Worm (Caenorhabditis elegans) whole organism, L1 larva: Measurements from ENCODE around the gene glr-2.

Experiments used
- C04F5.9 ChIP-seq: sonication (generic microtip); optimal IDR thresholded peaks from 2 replicates; lab custom pipeline; 2016; ENCODE audit warnings: missing genetic modification characterization, missing compliant biosample characterization
- C34B4.2 ChIP-seq: sonication (generic microtip); optimal IDR thresholded peaks from 2 replicates; lab custom pipeline; 2017; ENCODE audit warnings: mild to moderate bottlenecking, missing genetic modification characterization, missing compliant biosample characterization
- F16B12.6 ChIP-seq: fragments of 150-350 bp; optimal IDR thresholded peaks from 2 replicates; lab custom pipeline; 2014; ENCODE audit warnings: missing biosample characterization, missing genetic modification characterization
- Y116A8C.19 ChIP-seq: sonication (generic microtip); optimal IDR thresholded peaks from 2 replicates; lab custom pipeline; 2016; ENCODE audit warnings: missing compliant biosample characterization, missing genetic modification characterization, borderline replicate concordance
- aha-1 ChIP-seq: fragments of 150-350 bp; optimal IDR thresholded peaks from 2 replicates; lab custom pipeline; 2014; ENCODE audit warnings: missing biosample characterization, missing genetic modification characterization
- ama-1 ChIP-seq: fragments of 150-350 bp; optimal IDR thresholded peaks from 2 replicates; lab custom pipeline; 2014
- dpl-1 ChIP-seq, 3 experiments: fragments of 150-350 bp in 2 of 3; sonication (generic microtip) in 1 of 3; optimal IDR thresholded peaks; 2 replicates each; lab custom pipeline; 2014 to 2017; ENCODE audit warnings: missing biosample characterization in 3 of 3, missing genetic modification characterization in 3 of 3, missing genetic modification reagents in 3 of 3
- dsc-1 ChIP-seq: sonication (generic microtip); optimal IDR thresholded peaks from 2 replicates; lab custom pipeline; 2016; ENCODE audit warnings: mild to moderate bottlenecking, missing genetic modification characterization, missing compliant biosample characterization
- efl-1 ChIP-seq, 4 experiments: fragments of 150-350 bp; optimal IDR thresholded peaks in 3 of 4; peaks in 1 of 4; 1 replicate in 1 of 4; 2 replicates in 3 of 4; lab custom pipeline; 2014; ENCODE audit warnings: missing biosample characterization in 2 of 4, missing genetic modification characterization in 2 of 4, missing genetic modification reagents in 2 of 4
- egl-13 ChIP-seq: sonication (generic microtip); optimal IDR thresholded peaks from 2 replicates; lab custom pipeline; 2016; ENCODE audit warnings: missing genotype, missing genetic modification reagents, missing genetic modification characterization, missing compliant biosample characterization
- egl-27 ChIP-seq, 2 experiments: fragments of 150-350 bp in 1 of 2; sonication (generic microtip); optimal IDR thresholded peaks; 3 replicates each; lab custom pipeline; 2017 to 2018; ENCODE audit warnings: missing biosample characterization in 2 of 2, missing genetic modification characterization in 2 of 2, missing genetic modification reagents in 2 of 2
- elt-2 ChIP-seq: sonication (generic microtip); optimal IDR thresholded peaks from 2 replicates; lab custom pipeline; 2016; ENCODE audit warnings: missing genetic modification characterization, mild to moderate bottlenecking, inconsistent platforms, missing compliant biosample characterization, missing genetic modification reagents
- elt-3 ChIP-seq, 6 experiments: fragments of 150-350 bp in 1 of 6; sonication (generic microtip); optimal IDR thresholded peaks; 2 replicates each; lab custom pipeline; 2017 to 2018; ENCODE audit warnings: missing biosample characterization in 6 of 6, missing genetic modification characterization in 6 of 6, inconsistent platforms in 1 of 6
- fkh-8 ChIP-seq: sonication (generic microtip); optimal IDR thresholded peaks from 2 replicates; lab custom pipeline; 2016; ENCODE audit warnings: mild to moderate bottlenecking, missing genetic modification characterization, missing compliant biosample characterization
- grh-1 ChIP-seq: fragments of 200-800 bp; sonication (Bioruptor generic); IDR thresholded peaks from 2 replicates; pipeline ENCODE4 v1.3.6; 2022; ENCODE audit warnings: missing genetic modification reagents, missing genetic modification characterization, missing compliant biosample characterization
- hlh-17 ChIP-seq: fragments of 200-800 bp; sonication (Bioruptor generic); optimal IDR thresholded peaks from 2 replicates; lab custom pipeline; 2018; ENCODE audit warnings: missing genetic modification characterization, mild to moderate bottlenecking, missing compliant biosample characterization, moderate library complexity, borderline replicate concordance
- hlh-4 ChIP-seq: sonication (generic microtip); optimal IDR thresholded peaks from 2 replicates; lab custom pipeline; 2016; ENCODE audit warnings: mild to moderate bottlenecking, missing genetic modification characterization, missing compliant biosample characterization
- irx-1 ChIP-seq: sonication (generic microtip); optimal IDR thresholded peaks from 2 replicates; lab custom pipeline; 2016; ENCODE audit warnings: missing genetic modification characterization, missing compliant biosample characterization
- lin-13 ChIP-seq: fragments of 150-350 bp; optimal IDR thresholded peaks from 2 replicates; lab custom pipeline; 2014; ENCODE audit warnings: missing biosample characterization, missing genetic modification reagents, missing genetic modification characterization
- lin-14 ChIP-seq: fragments of 200-800 bp; sonication (Bioruptor generic); optimal IDR thresholded peaks from 2 replicates; lab custom pipeline; 2018; ENCODE audit warnings: mild to moderate bottlenecking, missing genetic modification characterization, moderate library complexity, missing compliant biosample characterization
- lin-15B ChIP-seq: fragments of 150-350 bp; sonication (generic microtip); optimal IDR thresholded peaks from 3 replicates; lab custom pipeline; 2014; ENCODE audit warnings: missing biosample characterization, missing genetic modification characterization
- lin-35 ChIP-seq, 2 experiments: fragments of 150-350 bp; optimal IDR thresholded peaks; 2 replicates each; lab custom pipeline; 2014; ENCODE audit warnings: missing biosample characterization in 2 of 2, missing genetic modification characterization in 2 of 2, missing genetic modification reagents in 2 of 2
- lin-39 ChIP-seq: fragments of 150-350 bp; optimal IDR thresholded peaks from 2 replicates; lab custom pipeline; 2014; ENCODE audit warnings: missing biosample characterization, missing genetic modification reagents, missing genetic modification characterization
- lir-3 ChIP-seq: sonication (generic microtip); optimal IDR thresholded peaks from 2 replicates; lab custom pipeline; 2016; ENCODE audit warnings: mild to moderate bottlenecking, missing genetic modification characterization, moderate library complexity, missing compliant biosample characterization; ENCODE audit not compliant: poor library complexity
- lsy-2 ChIP-seq, 2 experiments: fragments of 150-350 bp; optimal IDR thresholded peaks; 2 replicates each; lab custom pipeline; 2014; ENCODE audit warnings: missing biosample characterization in 2 of 2, missing genetic modification characterization in 2 of 2
- mab-9 ChIP-seq: fragments of 200-800 bp; sonication (Bioruptor generic); IDR thresholded peaks from 2 replicates; pipeline ENCODE4 v1.3.6; 2022; ENCODE audit warnings: missing genetic modification reagents, missing genetic modification characterization, missing compliant biosample characterization
- mef-2 ChIP-seq: fragments of 150-350 bp; optimal IDR thresholded peaks from 2 replicates; lab custom pipeline; 2014; ENCODE audit warnings: missing biosample characterization, missing genetic modification characterization
- nhr-11 ChIP-seq: fragments of 150-350 bp; optimal IDR thresholded peaks from 2 replicates; lab custom pipeline; 2014; ENCODE audit warnings: missing biosample characterization, missing genetic modification characterization
- nhr-12 ChIP-seq: sonication (generic microtip); optimal IDR thresholded peaks from 2 replicates; lab custom pipeline; 2017; ENCODE audit warnings: missing biosample characterization, missing genetic modification characterization
- nhr-19 ChIP-seq: fragments of 200-800 bp; sonication (Bioruptor generic); conservative IDR thresholded peaks from 2 replicates; pipeline ENCODE4 v1.3.6; 2022; ENCODE audit warnings: missing genetic modification characterization, missing compliant biosample characterization
- nhr-20 ChIP-seq: sonication (generic microtip); optimal IDR thresholded peaks from 2 replicates; lab custom pipeline; 2016; ENCODE audit warnings: mild to moderate bottlenecking, missing genetic modification characterization, missing compliant biosample characterization
- nhr-237 ChIP-seq: fragments of 150-350 bp; optimal IDR thresholded peaks from 2 replicates; lab custom pipeline; 2014; ENCODE audit warnings: missing biosample characterization, missing genetic modification characterization
- nhr-47 ChIP-seq: sonication (generic microtip); optimal IDR thresholded peaks from 2 replicates; lab custom pipeline; 2016; ENCODE audit warnings: mild to moderate bottlenecking, missing genetic modification characterization, moderate library complexity, missing compliant biosample characterization
- nhr-71 ChIP-seq: sonication (generic microtip); optimal IDR thresholded peaks from 2 replicates; lab custom pipeline; 2016; ENCODE audit warnings: mild to moderate bottlenecking, missing genetic modification characterization, moderate library complexity, missing compliant biosample characterization
- nhr-76 ChIP-seq: sonication (generic microtip); optimal IDR thresholded peaks from 2 replicates; lab custom pipeline; 2017; ENCODE audit warnings: missing biosample characterization, missing genetic modification characterization
- nhr-84 ChIP-seq: sonication (generic microtip); optimal IDR thresholded peaks from 2 replicates; lab custom pipeline; 2017; ENCODE audit warnings: missing biosample characterization, missing genetic modification characterization
- nhr-85 ChIP-seq: sonication (generic microtip); peaks from one replicate; lab custom pipeline; 2016; ENCODE audit warnings: missing genetic modification characterization, inconsistent platforms, missing compliant biosample characterization
- nhr-90 ChIP-seq: sonication (generic microtip); optimal IDR thresholded peaks from 2 replicates; lab custom pipeline; 2016; ENCODE audit warnings: mild to moderate bottlenecking, missing genetic modification characterization, missing compliant biosample characterization; ENCODE audit not compliant: poor library complexity
- pqm-1 ChIP-seq: sonication (generic microtip); optimal IDR thresholded peaks from 3 replicates; lab custom pipeline; 2017; ENCODE audit warnings: missing biosample characterization, missing genetic modification characterization
- snpc-4 ChIP-seq: fragments of 150-350 bp; optimal IDR thresholded peaks from 2 replicates; lab custom pipeline; 2014; ENCODE audit warnings: missing biosample characterization, missing genetic modification characterization
- sox-4 ChIP-seq: sonication (generic microtip); optimal IDR thresholded peaks from 2 replicates; lab custom pipeline; 2016; ENCODE audit warnings: missing genetic modification characterization, missing compliant biosample characterization
- swsn-7 ChIP-seq: sonication (generic microtip); optimal IDR thresholded peaks from 2 replicates; lab custom pipeline; 2016; ENCODE audit warnings: missing genetic modification characterization, missing compliant biosample characterization
- tbx-2 ChIP-seq: sonication (generic microtip); optimal IDR thresholded peaks from 2 replicates; lab custom pipeline; 2016; ENCODE audit warnings: missing genetic modification characterization, missing compliant biosample characterization
- tlp-1 ChIP-seq: fragments of 150-350 bp; optimal IDR thresholded peaks from 2 replicates; lab custom pipeline; 2014; ENCODE audit warnings: missing biosample characterization, missing genetic modification characterization
- unc-30 ChIP-seq: sonication (generic microtip); optimal IDR thresholded peaks from 2 replicates; lab custom pipeline; 2017; ENCODE audit warnings: missing biosample characterization, missing genetic modification characterization
- xbp-1 ChIP-seq: sonication (generic microtip); optimal IDR thresholded peaks from 2 replicates; lab custom pipeline; 2016; ENCODE audit warnings: missing genetic modification characterization, missing compliant biosample characterization
- zag-1 ChIP-seq: fragments of 150-350 bp; optimal IDR thresholded peaks from 2 replicates; lab custom pipeline; 2014; ENCODE audit warnings: missing biosample characterization, missing genetic modification characterization
- zip-4 ChIP-seq: fragments of 200-800 bp; sonication (Bioruptor generic); optimal IDR thresholded peaks from 2 replicates; lab custom pipeline; 2018; ENCODE audit warnings: mild to moderate bottlenecking, missing genetic modification characterization, moderate library complexity, missing compliant biosample characterization
- ztf-4 ChIP-seq: fragments of 150-350 bp; optimal IDR thresholded peaks from 2 replicates; lab custom pipeline; 2014; ENCODE audit warnings: missing biosample characterization, missing genetic modification characterization

The glr-2 gene

DNA sequence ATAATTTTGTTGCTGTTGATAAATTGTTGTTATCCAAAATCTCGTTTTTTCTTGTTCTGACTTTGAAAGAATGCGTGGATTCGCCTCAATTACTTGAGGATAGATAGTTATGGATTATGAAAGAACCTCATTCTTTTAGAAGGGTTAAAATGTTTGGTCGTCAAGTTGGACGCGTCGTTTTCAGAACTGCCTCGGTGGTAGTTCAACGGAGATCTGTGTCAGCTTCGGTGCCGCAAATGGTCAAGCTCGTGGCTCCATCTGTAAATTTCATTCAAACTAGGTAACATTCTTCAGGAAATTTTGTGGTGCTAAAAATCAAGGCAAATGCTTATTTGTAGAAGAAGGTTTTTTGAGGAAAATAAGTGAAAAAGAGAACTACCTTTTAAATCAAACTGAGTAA is 35.9 kb upstream of the glr-2 start, which contains the start of gene ndab-2:
ndab-2 (plus strand) TSS at position 140 of the 400 bp plus-strand sequence.
- no peak for TF ChIP-seq nhr-11 (tag; lab: Kevin White, UChicago)
- TF ChIP-seq nhr-47 (tag; lab: Kevin White, UChicago): peak; percentile 18
- no peak for TF ChIP-seq unc-30 (tag; lab: Kevin White, UChicago)
- no peak for TF ChIP-seq elt-3 (tag; optimal IDR thresholded peaks at IDR 0.05; lab: Kevin White, UChicago)
- peak; percentile 41 for TF ChIP-seq ama-1 (lab: Kevin White, UChicago)
- no peak for TF ChIP-seq fkh-8
- TF ChIP-seq snpc-4 (tag; lab: Kevin White, UChicago): no peak
- TF ChIP-seq C04F5.9: no peak
- TF ChIP-seq nhr-12: no peak
- no peak for TF ChIP-seq lin-35 (GFP tag; optimal IDR thresholded peaks at IDR 0.05; lab: Kevin White, UChicago)
- TF ChIP-seq lsy-2 (tag; optimal IDR thresholded peaks at IDR 0.05; lab: Kevin White, UChicago): peak in 1 of 2 experiments; percentile 28
- TF ChIP-seq mef-2 (tag; lab: Kevin White, UChicago): no peak
- TF ChIP-seq lin-13 (GFP tag; lab: Kevin White, UChicago): no peak
- TF ChIP-seq nhr-90 (tag; lab: Kevin White, UChicago): peak; percentile 5

ce11 chrIII:7179538-7180301 is 35.0 kb upstream of the glr-2 start, which contains the start of the genes rps-14 and rpl-36:
rps-14 (minus strand) TSS chrIII:7179588.
rpl-36 (plus strand) TSS chrIII:7180251.
- no peak for TF ChIP-seq tlp-1 (tag; lab: Kevin White, UChicago)
- TF ChIP-seq nhr-237 (tag; lab: Kevin White, UChicago): peak; percentile 74
- peak; percentile 93 for TF ChIP-seq nhr-71 (tag; lab: Kevin White, UChicago)
- peak; percentile 89 for TF ChIP-seq dsc-1 (tag; lab: Kevin White, UChicago)
- peak; percentile 70 for TF ChIP-seq grh-1 (GFP tag; lab: Robert Waterston, UW)
- TF ChIP-seq nhr-76: no peak
- peak; percentile 94 for TF ChIP-seq nhr-20 (tag; lab: Kevin White, UChicago)
- TF ChIP-seq lin-14 (GFP tag; lab: Kevin White, UChicago): peak; percentile 92
- peak in 1 of 2 experiments; percentile 59 for TF ChIP-seq egl-27 (tag; optimal IDR thresholded peaks at IDR 0.05; lab: Kevin White, UChicago)
- no peak for TF ChIP-seq hlh-17 (GFP tag; lab: Kevin White, UChicago)
- TF ChIP-seq snpc-4 (tag; lab: Kevin White, UChicago): peak; percentile 82
- TF ChIP-seq efl-1 (optimal IDR thresholded peaks at IDR 0.05; lab: Kevin White, UChicago): peak; percentile 90 to 92
- TF ChIP-seq efl-1 (GFP tag; optimal IDR thresholded peaks at IDR 0.05 in 1 of 2; lab: Kevin White, UChicago): peak; percentile 82 to 97
- peak; percentile 66 for TF ChIP-seq zip-4 (GFP tag; lab: Kevin White, UChicago)
- TF ChIP-seq zag-1 (tag; lab: Kevin White, UChicago): peak; percentile 51
- TF ChIP-seq xbp-1 (tag; lab: Kevin White, UChicago): peak; percentile 94
- no peak for TF ChIP-seq C34B4.2 (tag; lab: Kevin White, UChicago)
- peak; percentile 27 for TF ChIP-seq mef-2 (tag; lab: Kevin White, UChicago)
- peak; percentile 71 for TF ChIP-seq egl-13 (tag; lab: Kevin White, UChicago)
- peak; percentile 83 for TF ChIP-seq irx-1 (tag; lab: Kevin White, UChicago)
- TF ChIP-seq pqm-1: no peak
- TF ChIP-seq Y116A8C.19 (tag; lab: Kevin White, UChicago): no peak
- peak; percentile 67 for TF ChIP-seq ztf-4
- peak; percentile 90 for TF ChIP-seq lin-15B (tag; lab: Kevin White, UChicago)
- TF ChIP-seq nhr-47 (tag; lab: Kevin White, UChicago): peak; percentile 92
- TF ChIP-seq tbx-2: peak; percentile 87
- peak; percentile 77 for TF ChIP-seq aha-1 (tag; lab: Kevin White, UChicago)
- no peak for TF ChIP-seq nhr-84
- no peak for TF ChIP-seq unc-30 (tag; lab: Kevin White, UChicago)
- TF ChIP-seq nhr-85 (tag; lab: Kevin White, UChicago): peak; percentile 94
- peak; percentile 59 for TF ChIP-seq mab-9 (GFP tag; lab: Robert Waterston, UW)
- TF ChIP-seq sox-4: peak; percentile 59
- peak; percentile 92 for TF ChIP-seq swsn-7 (tag; lab: Kevin White, UChicago)
- peak; percentile 62 for TF ChIP-seq lin-39 (tag; lab: Kevin White, UChicago)
- peak; percentile 44 for TF ChIP-seq elt-2 (tag; lab: Kevin White, UChicago)
- TF ChIP-seq lir-3: peak; percentile 77
- TF ChIP-seq dpl-1 (GFP tag; optimal IDR thresholded peaks at IDR 0.05; lab: Kevin White, UChicago): peak; percentile 83 to 86 (median 86)
- peak; percentile 69 for TF ChIP-seq F16B12.6 (tag; lab: Kevin White, UChicago)
- peak; percentile 92 for TF ChIP-seq nhr-19
- no peak for TF ChIP-seq hlh-4 (tag; lab: Kevin White, UChicago)
